Worm (Caenorhabditis elegans) whole organism, L4 larva: Measurements from ENCODE around the gene ZK632.11.

Experiments used
- D1046.2 ChIP-seq: fragments of 200-800 bp; sonication (Bioruptor generic); IDR thresholded peaks from 2 replicates; pipeline ENCODE4 v1.3.6; 2022; ENCODE audit warnings: missing genetic modification characterization, missing compliant biosample characterization
- F10B5.3 ChIP-seq: sonication (generic microtip); optimal IDR thresholded peaks from 2 replicates; lab custom pipeline; 2016; ENCODE audit warnings: mild to moderate bottlenecking, missing genetic modification characterization, missing compliant biosample characterization
- F37D6.2 ChIP-seq: sonication (generic microtip); optimal IDR thresholded peaks from 2 replicates; lab custom pipeline; 2016; ENCODE audit warnings: mild to moderate bottlenecking, missing genetic modification characterization, missing compliant biosample characterization
- T20F7.1 ChIP-seq: fragments of 200-800 bp; sonication (Bioruptor generic); optimal IDR thresholded peaks from 2 replicates; lab custom pipeline; 2018; ENCODE audit warnings: mild to moderate bottlenecking, missing genetic modification characterization, missing compliant biosample characterization
- Y105C5A.15 ChIP-seq: fragments of 200-800 bp; sonication (Bioruptor generic); IDR thresholded peaks from 2 replicates; pipeline ENCODE4 v1.3.6; 2022; ENCODE audit warnings: missing genetic modification characterization, missing compliant biosample characterization
- Y75B8A.6 ChIP-seq: fragments of 200-800 bp; sonication (Bioruptor generic); IDR thresholded peaks from 2 replicates; pipeline ENCODE4 v1.3.6; 2022; ENCODE audit warnings: missing genetic modification reagents, missing genetic modification characterization, missing compliant biosample characterization
- ZK546.5 ChIP-seq, 2 experiments: sonication (generic microtip); optimal IDR thresholded peaks; 2 replicates each; lab custom pipeline; 2017; ENCODE audit warnings: missing biosample characterization in 2 of 2, missing genetic modification characterization in 2 of 2
- aha-1 ChIP-seq: fragments of 150-350 bp; peaks from one replicate; lab custom pipeline; 2014; ENCODE audit warnings: missing biosample characterization, missing genetic modification characterization
- ama-1 ChIP-seq: fragments of 150-350 bp; optimal IDR thresholded peaks from 2 replicates; lab custom pipeline; 2014; ENCODE audit warnings: inconsistent platforms, mixed read lengths
- ceh-44 ChIP-seq: fragments of 200-800 bp; sonication (Bioruptor generic); IDR thresholded peaks from 2 replicates; pipeline ENCODE4 v1.3.6; 2022; ENCODE audit warnings: missing genetic modification reagents, missing genetic modification characterization, missing compliant biosample characterization
- ceh-62 ChIP-seq: sonication (generic microtip); optimal IDR thresholded peaks from 2 replicates; lab custom pipeline; 2017; ENCODE audit warnings: missing biosample characterization, missing genetic modification characterization
- cey-2 ChIP-seq: sonication (generic microtip); optimal IDR thresholded peaks from 3 replicates; lab custom pipeline; 2017; ENCODE audit warnings: missing genetic modification characterization, mild to moderate bottlenecking, missing compliant biosample characterization, antibody characterized with exemption, borderline replicate concordance; ENCODE audit not compliant: insufficient read depth
- daf-12 ChIP-seq: fragments of 150-350 bp; optimal IDR thresholded peaks from 2 replicates; lab custom pipeline; 2014; ENCODE audit warnings: missing biosample characterization, missing genetic modification reagents, missing genetic modification characterization
- daf-16 ChIP-seq, 3 experiments: sonication (generic microtip); optimal IDR thresholded peaks; 2 replicates each; lab custom pipeline; 2016 to 2017; ENCODE audit warnings: missing genetic modification characterization in 3 of 3, missing genetic modification reagents in 3 of 3, mild to moderate bottlenecking in 2 of 3, missing compliant biosample characterization in 2 of 3, missing biosample characterization in 1 of 3, moderate library complexity in 1 of 3
- daf-19 ChIP-seq: fragments of 200-800 bp; sonication (Bioruptor generic); conservative IDR thresholded peaks from 2 replicates; pipeline ENCODE4 v1.3.6; 2022; ENCODE audit warnings: missing genetic modification characterization, missing compliant biosample characterization
- dmd-6 ChIP-seq: fragments of 200-800 bp; sonication (Bioruptor generic); IDR thresholded peaks from 2 replicates; pipeline ENCODE4 v1.3.6; 2022; ENCODE audit warnings: missing genetic modification reagents, missing genetic modification characterization, missing compliant biosample characterization
- dmd-9 ChIP-seq: fragments of 200-800 bp; sonication (Bioruptor generic); IDR thresholded peaks from 2 replicates; pipeline ENCODE4 v1.3.6; 2022; ENCODE audit warnings: missing genetic modification reagents, missing genetic modification characterization, missing compliant biosample characterization
- duxl-1 ChIP-seq: sonication (generic microtip); optimal IDR thresholded peaks from 2 replicates; lab custom pipeline; 2016; ENCODE audit warnings: mild to moderate bottlenecking, missing genetic modification characterization, moderate library complexity, missing compliant biosample characterization; ENCODE audit not compliant: poor library complexity
- fkh-10 ChIP-seq: fragments of 150-350 bp; optimal IDR thresholded peaks from 2 replicates; lab custom pipeline; 2014; ENCODE audit warnings: missing biosample characterization, missing genetic modification reagents, missing genetic modification characterization
- fos-1 ChIP-seq: fragments of 150-350 bp; optimal IDR thresholded peaks from 2 replicates; lab custom pipeline; 2014; ENCODE audit warnings: missing biosample characterization, missing genetic modification characterization
- gei-8 ChIP-seq: fragments of 200-800 bp; sonication (Bioruptor generic); optimal IDR thresholded peaks from 2 replicates; lab custom pipeline; 2018; ENCODE audit warnings: mild to moderate bottlenecking, missing genetic modification characterization, missing compliant biosample characterization
- hlh-11 ChIP-seq: fragments of 200-800 bp; sonication (Bioruptor generic); optimal IDR thresholded peaks from 2 replicates; lab custom pipeline; 2018; ENCODE audit warnings: mild to moderate bottlenecking, missing genetic modification characterization, missing compliant biosample characterization
- hmg-1.1 ChIP-seq: fragments of 200-800 bp; sonication (Bioruptor generic); IDR thresholded peaks from 2 replicates; pipeline ENCODE4 v1.3.6; 2022; ENCODE audit warnings: missing genetic modification reagents, missing genetic modification characterization, missing compliant biosample characterization
- lim-7 ChIP-seq: fragments of 200-800 bp; sonication (Bioruptor generic); IDR thresholded peaks from 2 replicates; pipeline ENCODE4 v1.3.6; 2022; ENCODE audit warnings: missing genetic modification characterization, missing compliant biosample characterization
- lin-1 ChIP-seq: fragments of 200-800 bp; sonication (Bioruptor generic); IDR thresholded peaks from 2 replicates; pipeline ENCODE4 v1.3.6; 2022; ENCODE audit warnings: missing genetic modification reagents, missing genetic modification characterization, missing compliant biosample characterization
- lin-15B ChIP-seq: fragments of 150-350 bp; sonication (generic microtip); optimal IDR thresholded peaks from 3 replicates; lab custom pipeline; 2014; ENCODE audit warnings: missing biosample characterization, missing genetic modification characterization
- lin-38 ChIP-seq: fragments of 200-800 bp; sonication (Bioruptor generic); IDR thresholded peaks from 2 replicates; pipeline ENCODE4 v1.3.6; 2022; ENCODE audit warnings: missing genetic modification reagents, missing genetic modification characterization, missing compliant biosample characterization
- lin-39 ChIP-seq: fragments of 150-350 bp; optimal IDR thresholded peaks from 2 replicates; lab custom pipeline; 2014; ENCODE audit warnings: missing biosample characterization, missing genetic modification reagents, missing genetic modification characterization
- lsy-2 ChIP-seq, 2 experiments: fragments of 150-350 bp in 1 of 2; sonication (generic microtip) in 1 of 2; optimal IDR thresholded peaks; 2 replicates each; lab custom pipeline; 2014 to 2017; ENCODE audit warnings: missing biosample characterization in 2 of 2, missing genetic modification characterization in 2 of 2
- mdt-29 ChIP-seq: fragments of 200-800 bp; sonication (Bioruptor generic); IDR thresholded peaks from 2 replicates; pipeline ENCODE4 v1.3.6; 2022; ENCODE audit warnings: missing genetic modification reagents, missing genetic modification characterization, missing compliant biosample characterization
- mes-2 ChIP-seq: sonication (generic microtip); optimal IDR thresholded peaks from 2 replicates; lab custom pipeline; 2016; ENCODE audit warnings: missing genotype, mild to moderate bottlenecking, missing genetic modification characterization, missing compliant biosample characterization; ENCODE audit not compliant: poor library complexity, severe bottlenecking
- nhr-111 ChIP-seq: fragments of 200-800 bp; sonication (Bioruptor generic); optimal IDR thresholded peaks from 2 replicates; lab custom pipeline; 2018; ENCODE audit warnings: mild to moderate bottlenecking, missing genetic modification characterization, missing compliant biosample characterization
- nhr-28 ChIP-seq: fragments of 150-350 bp; optimal IDR thresholded peaks from 2 replicates; lab custom pipeline; 2014; ENCODE audit warnings: missing biosample characterization, missing genetic modification characterization
- nhr-41 ChIP-seq: fragments of 200-800 bp; sonication (Bioruptor generic); IDR thresholded peaks from 2 replicates; pipeline ENCODE4 v1.3.6; 2022; ENCODE audit warnings: missing genetic modification reagents, missing genetic modification characterization, missing compliant biosample characterization
- nhr-42 ChIP-seq: fragments of 200-800 bp; sonication (Bioruptor generic); IDR thresholded peaks from 2 replicates; pipeline ENCODE4 v1.3.6; 2022; ENCODE audit warnings: missing genetic modification characterization, missing compliant biosample characterization
- nhr-6 ChIP-seq: fragments of 150-350 bp; optimal IDR thresholded peaks from 2 replicates; lab custom pipeline; 2014; ENCODE audit warnings: missing biosample characterization, missing genetic modification characterization
- nhr-77 ChIP-seq: fragments of 150-350 bp; optimal IDR thresholded peaks from 2 replicates; lab custom pipeline; 2014; ENCODE audit warnings: missing biosample characterization, missing genetic modification characterization
- php-3 ChIP-seq: fragments of 200-800 bp; sonication (Bioruptor generic); IDR thresholded peaks from 2 replicates; pipeline ENCODE4 v1.3.6; 2022; ENCODE audit warnings: missing genetic modification reagents, missing genetic modification characterization, missing compliant biosample characterization
- saeg-2 ChIP-seq: fragments of 200-800 bp; sonication (Bioruptor generic); IDR thresholded peaks from 2 replicates; pipeline ENCODE4 v1.3.6; 2022; ENCODE audit warnings: missing genetic modification reagents, missing genetic modification characterization, missing compliant biosample characterization
- snpc-1.2 ChIP-seq: fragments of 200-800 bp; sonication (Bioruptor generic); IDR thresholded peaks from 2 replicates; pipeline ENCODE4 v1.3.6; 2022; ENCODE audit warnings: missing genetic modification reagents, missing genetic modification characterization, missing compliant biosample characterization
- spr-1 ChIP-seq: sonication (generic microtip); optimal IDR thresholded peaks from 2 replicates; lab custom pipeline; 2016; ENCODE audit warnings: mild to moderate bottlenecking, missing genetic modification characterization, missing compliant biosample characterization
- tag-97 ChIP-seq: fragments of 200-800 bp; sonication (Bioruptor generic); IDR thresholded peaks from 2 replicates; pipeline ENCODE4 v1.3.6; 2022; ENCODE audit warnings: missing genetic modification characterization, missing compliant biosample characterization
- unc-62 ChIP-seq, 3 experiments: fragments of 150-350 bp in 1 of 3; sonication (generic microtip); optimal IDR thresholded peaks in 2 of 3; peaks in 1 of 3; 1 replicate in 1 of 3; 2 replicates in 2 of 3; lab custom pipeline; 2014 to 2017; ENCODE audit warnings: missing biosample characterization in 3 of 3, missing genetic modification characterization in 3 of 3, missing genetic modification reagents in 3 of 3, missing genotype in 1 of 3
- zag-1 ChIP-seq: fragments of 150-350 bp; optimal IDR thresholded peaks from 2 replicates; lab custom pipeline; 2014; ENCODE audit warnings: missing biosample characterization, missing genetic modification characterization
- zip-2 ChIP-seq: fragments of 150-350 bp; optimal IDR thresholded peaks from 2 replicates; lab custom pipeline; 2014; ENCODE audit warnings: missing biosample characterization, missing genetic modification characterization
- ztf-11 ChIP-seq: fragments of 150-350 bp; optimal IDR thresholded peaks from 2 replicates; lab custom pipeline; 2014; ENCODE audit warnings: missing biosample characterization, missing genetic modification characterization

ZK632.11 gene

ce11 chrIII:9798478-9799157 lies 29.1 kb upstream of the ZK632.11 start, which contains the start of gene ZK632.2:
Gene ZK632.2 (plus strand): TSS chrIII:9799107.
- no peak for TF ChIP-seq daf-12 (tag; lab: Kevin White, UChicago)
- TF ChIP-seq lin-39 (tag; lab: Kevin White, UChicago), result no peak
- TF ChIP-seq nhr-28 (tag; lab: Kevin White, UChicago), result no peak
- no peak for TF ChIP-seq spr-1 (tag; lab: Kevin White, UChicago)
- TF ChIP-seq lin-38 (GFP tag; lab: Robert Waterston, UW), result peak; percentile 26
- TF ChIP-seq F10B5.3 (tag; lab: Kevin White, UChicago), result no peak
- TF ChIP-seq aha-1 (tag; lab: Kevin White, UChicago), result peak; percentile 68
- TF ChIP-seq F37D6.2 (tag; lab: Kevin White, UChicago), result no peak
- TF ChIP-seq ztf-11, result no peak
- no peak for TF ChIP-seq fos-1 (tag; lab: Kevin White, UChicago)
- no peak for TF ChIP-seq php-3
- no peak for TF ChIP-seq daf-16 (GFP tag; optimal IDR thresholded peaks at IDR 0.05; lab: Kevin White, UChicago)
- TF ChIP-seq daf-16 (tag; optimal IDR thresholded peaks at IDR 0.05; lab: Kevin White, UChicago), result peak; percentile 10
- no peak for TF ChIP-seq lim-7 (GFP tag; lab: Robert Waterston, UW)
- peak; percentile 89 for TF ChIP-seq mes-2 (tag; lab: Kevin White, UChicago)
- no peak for TF ChIP-seq saeg-2
- TF ChIP-seq duxl-1 (tag; lab: Kevin White, UChicago), result no peak
- TF ChIP-seq Y105C5A.15, result no peak
- no peak for TF ChIP-seq lin-15B (tag; lab: Kevin White, UChicago)
- no peak for TF ChIP-seq nhr-42 (GFP tag; lab: Robert Waterston, UW)
- TF ChIP-seq fkh-10, result no peak
- TF ChIP-seq hmg-1.1, result 0 out of 2 replicates have a peak, but pooled peaks have one; percentile 8
- TF ChIP-seq lsy-2 (tag; optimal IDR thresholded peaks at IDR 0.05; lab: Kevin White, UChicago), result peak in 1 of 2 experiments; percentile 56
- TF ChIP-seq nhr-111 (GFP tag; lab: Kevin White, UChicago), result no peak

ce11 chrIII:9802045-9802444 lies 25.7 kb upstream of the ZK632.11 start:
- TF ChIP-seq hmg-1.1 (no peak), D1046.2 (GFP tag; lab: Robert Waterston, UW) (no peak), Y75B8A.6 (GFP tag; lab: Robert Waterston, UW) (no peak), ceh-44 (no peak), nhr-6 (tag; lab: Kevin White, UChicago) (no peak), F37D6.2 (tag; lab: Kevin White, UChicago) (no peak), dmd-6 (GFP tag; lab: Robert Waterston, UW) (no peak), zag-1 (tag; lab: Kevin White, UChicago) (no peak)

- TF ChIP-seq daf-19 (GFP tag; lab: Robert Waterston, UW) (no peak), mdt-29 (GFP tag; lab: Robert Waterston, UW) (0 out of 2 replicates have a peak, but pooled peaks have one; percentile 8), zip-2 (tag; lab: Kevin White, UChicago) (peak; percentile 87), tag-97 (no peak), Y105C5A.15 (no peak), lin-1 (no peak), unc-62 (GFP tag; optimal IDR thresholded peaks at IDR 0.05 in 1 of 2; lab: Kevin White, UChicago) (peak in 1 of 2 experiments; percentile 25), unc-62 (tag; optimal IDR thresholded peaks at IDR 0.05; lab: Kevin White, UChicago) (no peak), dmd-9 (GFP tag; lab: Robert Waterston, UW) (no peak), nhr-77 (tag; lab: Kevin White, UChicago) (peak; percentile 39), snpc-1.2 (GFP tag; lab: Robert Waterston, UW) (no peak), ceh-62 (tag; lab: Kevin White, UChicago) (no peak), hlh-11 (tag; lab: Kevin White, UChicago) (peak; percentile 1), ZK546.5 (tag; optimal IDR thresholded peaks at IDR 0.05; lab: Kevin White, UChicago) (no peak), ama-1 (lab: Kevin White, UChicago) (no peak), nhr-41 (GFP tag; lab: Robert Waterston, UW) (no peak), nhr-28 (tag; lab: Kevin White, UChicago) (peak; percentile 12), cey-2 (tag; lab: Kevin White, UChicago) (no peak), gei-8 (GFP tag; lab: Kevin White, UChicago) (peak; percentile 18), lsy-2 (tag; optimal IDR thresholded peaks at IDR 0.05; lab: Kevin White, UChicago) (peak in 1 of 2 experiments; percentile 51), T20F7.1 (GFP tag; lab: Kevin White, UChicago) (peak; percentile 40)
These were observed 22.6 kb upstream of the ZK632.11 start, which contains the start of gene riok-3 for ce11 chrIII:9804997-9805610. Gene riok-3 (minus strand): TSS chrIII:9805011.
